Worm (Caenorhabditis elegans) whole organism, young adult: Measurements from ENCODE around the gene ZK105.11.
A peak's percentile ranks its signal among the peaks of the same experiment; 100 is the strongest.

Source experiments
- B0035.1 ChIP-seq: sonication (generic microtip); optimal IDR thresholded peaks from 2 replicates; lab custom pipeline; 2016; ENCODE audit warnings: missing genetic modification characterization, mild to moderate bottlenecking, missing compliant biosample characterization, missing genotype, missing genetic modification reagents
- B0261.1 ChIP-seq: sonication (generic microtip); optimal IDR thresholded peaks from 2 replicates; lab custom pipeline; 2016; ENCODE audit warnings: mild to moderate bottlenecking, missing genetic modification characterization, moderate library complexity, missing compliant biosample characterization
- D2030.7 ChIP-seq: fragments of 200-800 bp; sonication (Bioruptor generic); IDR thresholded peaks from 2 replicates; pipeline ENCODE4 v1.3.6; 2022; ENCODE audit warnings: missing genetic modification reagents, missing genetic modification characterization, missing compliant biosample characterization
- F10E7.11 ChIP-seq: sonication (generic microtip); optimal IDR thresholded peaks from 2 replicates; lab custom pipeline; 2017; ENCODE audit warnings: mild to moderate bottlenecking, missing genetic modification characterization, moderate library complexity, missing compliant biosample characterization
- F23B12.7 ChIP-seq: sonication (generic microtip); optimal IDR thresholded peaks from 2 replicates; lab custom pipeline; 2017; ENCODE audit warnings: missing genetic modification characterization, mild to moderate bottlenecking, missing compliant biosample characterization, antibody characterized with exemption, moderate library complexity; ENCODE audit not compliant: insufficient read depth
- F39B2.1 ChIP-seq: fragments of 200-800 bp; sonication (Bioruptor generic); IDR thresholded peaks from 2 replicates; pipeline ENCODE4 v1.3.6; 2022; ENCODE audit warnings: missing genetic modification reagents, missing genetic modification characterization, missing compliant biosample characterization
- F49E8.2 ChIP-seq: sonication (generic microtip); optimal IDR thresholded peaks from 3 replicates; lab custom pipeline; 2017; ENCODE audit warnings: missing genetic modification characterization, mild to moderate bottlenecking, missing compliant biosample characterization, antibody characterized with exemption, moderate library complexity; ENCODE audit not compliant: insufficient read depth
- F52B5.7 ChIP-seq: sonication (generic microtip); optimal IDR thresholded peaks from 2 replicates; lab custom pipeline; 2016; ENCODE audit warnings: mild to moderate bottlenecking, missing genetic modification characterization, missing compliant biosample characterization
- F57C9.4 ChIP-seq: sonication (generic microtip); optimal IDR thresholded peaks from 2 replicates; lab custom pipeline; 2017; ENCODE audit warnings: mild to moderate bottlenecking, missing genetic modification characterization, missing compliant biosample characterization
- K12H6.12 ChIP-seq: fragments of 200-800 bp; sonication (Bioruptor generic); optimal IDR thresholded peaks from 2 replicates; lab custom pipeline; 2018; ENCODE audit warnings: mild to moderate bottlenecking, missing genetic modification characterization, missing compliant biosample characterization
- T07F8.4 ChIP-seq: sonication (generic microtip); optimal IDR thresholded peaks from 2 replicates; lab custom pipeline; 2016; ENCODE audit warnings: mild to moderate bottlenecking, missing genetic modification characterization, moderate library complexity, missing compliant biosample characterization
- T26A5.8 ChIP-seq: sonication (generic microtip); optimal IDR thresholded peaks from 2 replicates; lab custom pipeline; 2016; ENCODE audit warnings: missing genetic modification characterization, missing compliant biosample characterization
- Y56A3A.18 ChIP-seq: fragments of 200-800 bp; sonication (Bioruptor generic); IDR thresholded peaks from 2 replicates; pipeline ENCODE4 v1.3.6; 2022; ENCODE audit warnings: missing genetic modification reagents, missing genetic modification characterization, missing compliant biosample characterization
- Y79H2A.3 ChIP-seq: fragments of 200-800 bp; sonication (Bioruptor generic); conservative IDR thresholded peaks from 2 replicates; pipeline ENCODE4 v1.3.6; 2022; ENCODE audit warnings: missing genetic modification reagents, missing genetic modification characterization, missing compliant biosample characterization
- aptf-3 ChIP-seq: fragments of 200-800 bp; sonication (Bioruptor generic); IDR thresholded peaks from 2 replicates; pipeline ENCODE4 v1.3.6; 2022; ENCODE audit warnings: missing genetic modification characterization, missing compliant biosample characterization
- atf-7 ChIP-seq: sonication (generic microtip); optimal IDR thresholded peaks from 2 replicates; lab custom pipeline; 2017; ENCODE audit warnings: mild to moderate bottlenecking, missing genetic modification characterization, missing compliant biosample characterization
- attf-5 ChIP-seq: fragments of 200-800 bp; sonication (Bioruptor generic); optimal IDR thresholded peaks from 2 replicates; lab custom pipeline; 2018; ENCODE audit warnings: mild to moderate bottlenecking, missing genetic modification characterization, missing compliant biosample characterization
- bed-1 ChIP-seq: fragments of 200-800 bp; sonication (Bioruptor generic); IDR thresholded peaks from 2 replicates; pipeline ENCODE4 v1.3.6; 2022; ENCODE audit warnings: missing genetic modification reagents, missing genetic modification characterization, missing compliant biosample characterization
- bed-2 ChIP-seq: fragments of 200-800 bp; sonication (Bioruptor generic); IDR thresholded peaks from 2 replicates; pipeline ENCODE4 v1.3.6; 2022; ENCODE audit warnings: missing genetic modification reagents, missing genetic modification characterization, missing compliant biosample characterization
- ceh-27 ChIP-seq: fragments of 200-800 bp; sonication (Bioruptor generic); optimal IDR thresholded peaks from 2 replicates; lab custom pipeline; 2018; ENCODE audit warnings: mild to moderate bottlenecking, missing genetic modification characterization, moderate library complexity, missing compliant biosample characterization
- ceh-58 ChIP-seq: fragments of 200-800 bp; sonication (Bioruptor generic); IDR thresholded peaks from 2 replicates; pipeline ENCODE4 v1.3.6; 2022; ENCODE audit warnings: missing genetic modification characterization, missing compliant biosample characterization
- ceh-91 ChIP-seq: fragments of 200-800 bp; sonication (Bioruptor generic); IDR thresholded peaks from 2 replicates; pipeline ENCODE4 v1.3.6; 2022; ENCODE audit warnings: missing genetic modification reagents, missing genetic modification characterization, missing compliant biosample characterization
- chd-7 ChIP-seq: sonication (generic microtip); optimal IDR thresholded peaks from 2 replicates; lab custom pipeline; 2016; ENCODE audit warnings: mild to moderate bottlenecking, missing genetic modification characterization, moderate library complexity, missing compliant biosample characterization
- egl-18 ChIP-seq: fragments of 200-800 bp; sonication (Bioruptor generic); IDR thresholded peaks from 2 replicates; pipeline ENCODE4 v1.3.6; 2022; ENCODE audit warnings: missing genetic modification reagents, missing genetic modification characterization, missing compliant biosample characterization
- ets-4 ChIP-seq: fragments of 200-800 bp; sonication (Bioruptor generic); optimal IDR thresholded peaks from 2 replicates; lab custom pipeline; 2018; ENCODE audit warnings: mild to moderate bottlenecking, missing genetic modification characterization, missing compliant biosample characterization
- hlh-26 ChIP-seq: fragments of 200-800 bp; sonication (Bioruptor generic); conservative IDR thresholded peaks from 2 replicates; pipeline ENCODE4 v1.3.6; 2022; ENCODE audit warnings: missing genetic modification reagents, missing genetic modification characterization, missing compliant biosample characterization
- hmg-1.2 ChIP-seq: fragments of 200-800 bp; sonication (Bioruptor generic); IDR thresholded peaks from 2 replicates; pipeline ENCODE4 v1.3.6; 2022; ENCODE audit warnings: missing genetic modification reagents, missing genetic modification characterization, missing compliant biosample characterization
- hmg-20 ChIP-seq: fragments of 200-800 bp; sonication (Bioruptor generic); IDR thresholded peaks from 2 replicates; pipeline ENCODE4 v1.3.6; 2022; ENCODE audit warnings: missing genetic modification reagents, missing genetic modification characterization, missing compliant biosample characterization
- let-526 ChIP-seq: fragments of 200-800 bp; sonication (Bioruptor generic); IDR thresholded peaks from 2 replicates; pipeline ENCODE4 v1.3.6; 2022; ENCODE audit warnings: missing genetic modification reagents, missing genetic modification characterization, missing compliant biosample characterization
- lin-35 ChIP-seq, 3 experiments: fragments of 150-350 bp in 2 of 3; sonication (generic microtip) in 1 of 3; optimal IDR thresholded peaks; 2 replicates each; lab custom pipeline; 2014 to 2018; ENCODE audit warnings: missing biosample characterization in 3 of 3, missing genetic modification characterization in 3 of 3, missing genetic modification reagents in 3 of 3
- lin-54 ChIP-seq: fragments of 200-800 bp; sonication (Bioruptor generic); optimal IDR thresholded peaks from 2 replicates; lab custom pipeline; 2018; ENCODE audit warnings: mild to moderate bottlenecking, missing genetic modification characterization, missing compliant biosample characterization
- madf-6 ChIP-seq: fragments of 200-800 bp; sonication (Bioruptor generic); IDR thresholded peaks from 2 replicates; pipeline ENCODE4 v1.3.6; 2022; ENCODE audit warnings: missing genetic modification reagents, missing genetic modification characterization, missing compliant biosample characterization
- mcd-1 ChIP-seq: fragments of 200-800 bp; sonication (Bioruptor generic); IDR thresholded peaks from 2 replicates; pipeline ENCODE4 v1.3.6; 2022; ENCODE audit warnings: missing genetic modification reagents, missing genetic modification characterization, missing compliant biosample characterization
- mel-28 ChIP-seq: sonication (generic microtip); optimal IDR thresholded peaks from 2 replicates; lab custom pipeline; 2016; ENCODE audit warnings: borderline replicate concordance, mild to moderate bottlenecking, missing genetic modification characterization, missing compliant biosample characterization
- mes-4 ChIP-seq: sonication (generic microtip); optimal IDR thresholded peaks from 2 replicates; lab custom pipeline; 2016; ENCODE audit warnings: missing genotype, missing genetic modification characterization, missing compliant biosample characterization
- nfya-1 ChIP-seq: sonication (generic microtip); optimal IDR thresholded peaks from 2 replicates; lab custom pipeline; 2017; ENCODE audit warnings: antibody characterized with exemption, missing compliant biosample characterization, missing genetic modification characterization, borderline replicate concordance; ENCODE audit not compliant: insufficient read depth
- nhr-179 ChIP-seq: sonication (generic microtip); optimal IDR thresholded peaks from 2 replicates; lab custom pipeline; 2016; ENCODE audit warnings: mild to moderate bottlenecking, missing genetic modification characterization, missing compliant biosample characterization
- nhr-27 ChIP-seq: fragments of 200-800 bp; sonication (Bioruptor generic); optimal IDR thresholded peaks from 2 replicates; lab custom pipeline; 2018; ENCODE audit warnings: mild to moderate bottlenecking, missing genetic modification characterization, moderate library complexity, missing compliant biosample characterization
- nhr-80 ChIP-seq: sonication (generic microtip); optimal IDR thresholded peaks from 2 replicates; lab custom pipeline; 2016; ENCODE audit warnings: missing genetic modification characterization, missing compliant biosample characterization
- pbrm-1 ChIP-seq: fragments of 200-800 bp; sonication (Bioruptor generic); IDR thresholded peaks from 2 replicates; pipeline ENCODE4 v1.3.6; 2022; ENCODE audit warnings: missing genetic modification reagents, missing genetic modification characterization, missing compliant biosample characterization
- pha-4 ChIP-seq: fragments of 150-350 bp; sonication (generic microtip); optimal IDR thresholded peaks from 2 replicates; lab custom pipeline; 2014; ENCODE audit warnings: missing biosample characterization, missing genetic modification reagents, missing genetic modification characterization
- sea-2 ChIP-seq: fragments of 200-800 bp; sonication (Bioruptor generic); IDR thresholded peaks from 2 replicates; pipeline ENCODE4 v1.3.6; 2022; ENCODE audit warnings: missing genetic modification characterization, missing compliant biosample characterization
- snpc-3.4 ChIP-seq: sonication (generic microtip); optimal IDR thresholded peaks from 2 replicates; lab custom pipeline; 2017; ENCODE audit warnings: missing genetic modification characterization, mild to moderate bottlenecking, missing compliant biosample characterization, antibody characterized with exemption, moderate library complexity, missing genotype, missing genetic modification reagents
- somi-1 ChIP-seq: fragments of 200-800 bp; sonication (Bioruptor generic); optimal IDR thresholded peaks from 2 replicates; lab custom pipeline; 2018; ENCODE audit warnings: mild to moderate bottlenecking, missing genetic modification characterization, missing compliant biosample characterization
- tlf-1 ChIP-seq: fragments of 200-800 bp; sonication (Bioruptor generic); optimal IDR thresholded peaks from 2 replicates; lab custom pipeline; 2018; ENCODE audit warnings: mild to moderate bottlenecking, missing genetic modification characterization, missing compliant biosample characterization
- unc-62 ChIP-seq: fragments of 150-350 bp; optimal IDR thresholded peaks from 2 replicates; lab custom pipeline; 2014; ENCODE audit warnings: missing biosample characterization, missing genetic modification reagents, missing genetic modification characterization
- zfh-2 ChIP-seq: fragments of 200-800 bp; sonication (Bioruptor generic); conservative IDR thresholded peaks from 2 replicates; pipeline ENCODE4 v1.3.6; 2022; ENCODE audit warnings: missing genetic modification reagents, missing genetic modification characterization, missing compliant biosample characterization
- ztf-22 ChIP-seq: fragments of 200-800 bp; sonication (Bioruptor generic); optimal IDR thresholded peaks from 2 replicates; lab custom pipeline; 2018; ENCODE audit warnings: mild to moderate bottlenecking, missing genetic modification characterization, moderate library complexity, missing compliant biosample characterization
- ztf-25 ChIP-seq: fragments of 200-800 bp; sonication (Bioruptor generic); IDR thresholded peaks from 2 replicates; pipeline ENCODE4 v1.3.6; 2022; ENCODE audit warnings: missing genetic modification reagents, missing genetic modification characterization, missing compliant biosample characterization

The ZK105.11 gene

ce11 chrV:7744068-7744467, 35.6 kb upstream of the ZK105.11 start (continued):
- TF ChIP-seq tlf-1 (GFP tag; lab: Kevin White, UChicago) (no peak), ztf-25 (GFP tag; lab: Robert Waterston, UW) (no peak), ets-4 (GFP tag; lab: Kevin White, UChicago) (peak; percentile 98), mcd-1 (GFP tag; lab: Robert Waterston, UW) (0 out of 2 replicates have a peak, but pooled peaks have one; percentile 28), somi-1 (GFP tag; lab: Kevin White, UChicago) (no peak), mel-28 (tag; lab: Kevin White, UChicago) (no peak), nfya-1 (tag; lab: Kevin White, UChicago) (no peak), F39B2.1 (GFP tag; lab: Robert Waterston, UW) (no peak), ceh-58 (GFP tag; lab: Robert Waterston, UW) (no peak), F10E7.11 (no peak), F49E8.2 (no peak), ceh-91 (GFP tag; lab: Robert Waterston, UW) (no peak), atf-7 (peak; percentile 72), let-526 (GFP tag; lab: Robert Waterston, UW) (no peak), B0035.1 (tag; lab: Kevin White, UChicago) (no peak), ztf-22 (peak; percentile 93), egl-18 (GFP tag; lab: Robert Waterston, UW) (no peak), Y79H2A.3 (no peak), attf-5 (GFP tag; lab: Kevin White, UChicago) (no peak), nhr-80 (tag; lab: Kevin White, UChicago) (peak; percentile 99), T07F8.4 (tag; lab: Kevin White, UChicago) (no peak), Y56A3A.18 (no peak), pbrm-1 (GFP tag; lab: Robert Waterston, UW) (no peak), B0261.1 (tag; lab: Kevin White, UChicago) (no peak), K12H6.12 (no peak), hlh-26 (GFP tag; lab: Robert Waterston, UW) (no peak), F52B5.7 (no peak), snpc-3.4 (no peak), bed-1 (GFP tag; lab: Robert Waterston, UW) (no peak), lin-54 (peak; percentile 25), unc-62 (peak; percentile 98), hmg-20 (no peak), chd-7 (tag; lab: Kevin White, UChicago) (peak; percentile 71), bed-2 (GFP tag; lab: Robert Waterston, UW) (no peak), sea-2 (GFP tag; lab: Robert Waterston, UW) (no peak), mes-4 (tag; lab: Kevin White, UChicago) (no peak), D2030.7 (GFP tag; lab: Robert Waterston, UW) (no peak), zfh-2 (GFP tag; lab: Robert Waterston, UW) (no peak; the same call in 1 of the 2 replicates), F23B12.7 (tag; lab: Kevin White, UChicago) (no peak), ceh-27 (GFP tag; lab: Kevin White, UChicago) (no peak), T26A5.8 (no peak), lin-35 (GFP tag; optimal IDR thresholded peaks at IDR 0.05; lab: Kevin White, UChicago) (no peak), nhr-179 (tag; lab: Kevin White, UChicago) (no peak), pha-4 (tag; lab: Kevin White, UChicago) (no peak), aptf-3 (no peak), madf-6 (GFP tag; lab: Robert Waterston, UW) (no peak), hmg-1.2 (GFP tag; lab: Robert Waterston, UW) (no peak), F57C9.4 (tag; lab: Kevin White, UChicago) (no peak), nhr-27 (tag; lab: Kevin White, UChicago) (no peak)
